Worm (Caenorhabditis elegans): ENCODE data around the gene Y49F6B.14.
A peak's percentile ranks its signal among the peaks of the same experiment; 100 is the strongest.
"Not testable (repeated sequence)": the region's sequence is repeated elsewhere in the genome, so short reads cannot be mapped to it uniquely, and the experiment has no call there.

Gene Y49F6B.14

DNA sequence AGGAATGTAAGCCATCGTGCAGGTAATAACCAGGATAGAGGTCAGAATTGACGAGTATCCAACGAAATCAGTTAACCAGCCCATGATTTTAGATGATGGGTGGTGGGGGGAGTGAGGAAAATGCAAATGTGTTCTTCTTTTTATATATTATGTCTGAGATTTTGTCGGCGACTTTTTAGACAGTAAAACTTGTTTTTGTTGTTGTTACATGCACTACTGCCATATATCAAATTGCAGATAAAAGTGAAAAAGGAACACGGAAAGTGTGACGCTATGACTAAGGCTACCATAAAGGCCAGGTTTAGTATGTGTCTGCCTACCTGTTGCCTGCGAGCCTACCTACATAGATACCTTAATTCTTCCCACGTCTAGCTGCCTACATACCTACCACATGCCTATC is 8.8 kb upstream of the Y49F6B.14 start, which contains the start of gene col-72:
col-72 (minus strand) TSS at position 101 of the 400 bp plus-strand sequence.
- TF ChIP-seq ceh-82 (tag; optimal IDR thresholded peaks at IDR 0.05), result no peak
- TF ChIP-seq sem-4 (tag; optimal IDR thresholded peaks at IDR 0.05), result no peak
- no peak for TF ChIP-seq nhr-11 (tag; optimal IDR thresholded peaks at IDR 0.05)
- TF ChIP-seq nhr-77 (tag; optimal IDR thresholded peaks at IDR 0.05), result no peak
- no peak for TF ChIP-seq C34F6.9 (tag; optimal IDR thresholded peaks at IDR 0.05)
- no peak for TF ChIP-seq nhr-21 (tag; optimal IDR thresholded peaks at IDR 0.05)
- TF ChIP-seq egl-27 (tag; optimal IDR thresholded peaks at IDR 0.05), result no peak
- no peak for TF ChIP-seq blmp-1 (tag; optimal IDR thresholded peaks at IDR 0.05; ENCODE audit: insufficient read depth)
- TF ChIP-seq ztf-11 (tag; optimal IDR thresholded peaks at IDR 0.05), result no peak
- TF ChIP-seq unc-39 (tag; optimal IDR thresholded peaks at IDR 0.05), result no peak
- no peak for TF ChIP-seq unc-62 (GFP tag; optimal IDR thresholded peaks at IDR 0.05)
- TF ChIP-seq ZK546.5 (tag; optimal IDR thresholded peaks at IDR 0.05), result no peak
- TF ChIP-seq sma-3 (GFP tag; optimal IDR thresholded peaks at IDR 0.05), result no peak
- TF ChIP-seq R02D3.7 (tag; optimal IDR thresholded peaks at IDR 0.05), result no peak
- TF ChIP-seq mdl-1 (tag; optimal IDR thresholded peaks at IDR 0.05), result no peak

- TF ChIP-seq lin-13 (GFP tag; optimal IDR thresholded peaks at IDR 0.05), result peak; percentile 67
- TF ChIP-seq unc-55 (GFP tag; optimal IDR thresholded peaks at IDR 0.05), result peak; percentile 87
- peak; percentile 56 for TF ChIP-seq F13H6.1 (tag; optimal IDR thresholded peaks at IDR 0.05)
- TF ChIP-seq nhr-25 (tag; optimal IDR thresholded peaks at IDR 0.05), result peak; percentile 61
- TF ChIP-seq zag-1 (tag; optimal IDR thresholded peaks at IDR 0.05), result peak; percentile 20
- TF ChIP-seq lsy-2 (tag; optimal IDR thresholded peaks at IDR 0.05), result peak; percentile 89 to 97
- peak; percentile 6 for TF ChIP-seq ZK546.5 (tag; optimal IDR thresholded peaks at IDR 0.05)
- peak; percentile 43 for TF ChIP-seq crh-2 (tag; optimal IDR thresholded peaks at IDR 0.05)
- peak; percentile 68 for TF ChIP-seq C34F6.9 (tag; optimal IDR thresholded peaks at IDR 0.05)
- TF ChIP-seq sma-9 (GFP tag; optimal IDR thresholded peaks at IDR 0.05), result peak; percentile 55
- TF ChIP-seq sma-9 (tag; optimal IDR thresholded peaks at IDR 0.05), result not testable (repeated sequence)
- TF ChIP-seq gmeb-1 (tag; optimal IDR thresholded peaks at IDR 0.05), result peak; percentile 48
- TF ChIP-seq nhr-129 (tag; optimal IDR thresholded peaks at IDR 0.05), result peak; percentile 73
- peak; percentile 4 for TF ChIP-seq lin-11 (tag; optimal IDR thresholded peaks at IDR 0.05)
- TF ChIP-seq sma-3 (GFP tag; optimal IDR thresholded peaks at IDR 0.05), result peak; percentile 32
Observed at ce11 chrII:3523547-3523946, 8.3 kb upstream of the Y49F6B.14 start.

DNA sequence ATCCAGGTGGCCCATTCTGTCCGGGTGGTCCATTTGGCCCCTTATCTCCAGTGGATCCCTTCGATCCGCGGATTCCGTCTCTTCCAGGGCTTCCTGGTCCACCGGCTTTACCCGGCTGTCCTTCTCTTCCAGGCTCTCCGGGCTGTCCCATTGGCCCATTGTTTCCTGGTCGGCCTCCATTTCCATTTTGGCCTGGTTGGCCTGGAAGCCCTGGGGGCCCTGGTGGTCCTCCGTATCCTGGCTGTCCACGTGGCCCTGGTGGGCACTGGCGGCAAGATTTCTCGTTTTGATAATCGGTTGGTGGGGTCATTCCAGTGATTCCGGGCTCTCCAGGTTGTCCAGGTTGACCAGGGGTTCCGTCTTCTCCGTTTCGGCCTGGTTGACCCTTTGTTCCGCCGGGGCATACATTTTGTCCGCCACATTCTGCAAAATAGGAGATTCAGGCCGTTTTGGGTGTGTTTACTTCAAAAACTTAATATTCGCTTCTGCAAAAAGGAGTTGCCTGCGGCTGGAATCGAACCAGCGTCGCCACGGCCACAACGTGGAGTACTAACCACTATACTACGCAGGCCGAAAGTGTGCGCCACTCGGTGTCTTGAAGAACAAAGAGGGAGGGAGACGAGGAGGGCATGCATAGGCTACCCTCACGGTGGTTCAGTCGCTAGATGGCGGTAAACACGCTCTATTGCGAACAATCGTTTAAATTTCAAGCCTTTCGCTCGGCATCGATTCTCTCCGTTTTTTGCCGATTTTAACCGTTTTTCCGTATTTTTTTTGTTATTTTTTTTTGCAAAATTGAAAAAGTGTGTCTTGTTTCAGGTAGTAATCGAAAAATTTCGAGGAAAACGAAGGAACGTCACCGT is 5.9 kb upstream of the Y49F6B.14 start, which contains the start of gene W09G10.9:
W09G10.9 (plus strand) TSS at position 813 of the 863 bp plus-strand sequence.
- TF ChIP-seq C34F6.9 (tag; optimal IDR thresholded peaks at IDR 0.05), result peak; percentile 39
- peak; percentile 12 for TF ChIP-seq lin-11 (tag; optimal IDR thresholded peaks at IDR 0.05)
- TF ChIP-seq unc-55 (GFP tag; optimal IDR thresholded peaks at IDR 0.05), result peak; percentile 60
- peak; percentile 49 for TF ChIP-seq sma-3 (GFP tag; optimal IDR thresholded peaks at IDR 0.05)
- TF ChIP-seq ceh-16 (tag; optimal IDR thresholded peaks at IDR 0.05), result peak; percentile 24
- TF ChIP-seq nhr-129 (tag; optimal IDR thresholded peaks at IDR 0.05), result peak; percentile 66
- TF ChIP-seq nhr-237 (tag; optimal IDR thresholded peaks at IDR 0.05), result no peak
- TF ChIP-seq zag-1 (tag; optimal IDR thresholded peaks at IDR 0.05), result peak; percentile 64
- TF ChIP-seq F13H6.1 (tag; optimal IDR thresholded peaks at IDR 0.05), result peak; percentile 45
- peak; percentile 74 to 78 for TF ChIP-seq lsy-2 (tag; optimal IDR thresholded peaks at IDR 0.05)
- TF ChIP-seq crh-2 (tag; optimal IDR thresholded peaks at IDR 0.05), result peak; percentile 60
- TF ChIP-seq nhr-25 (tag; optimal IDR thresholded peaks at IDR 0.05), result peak; percentile 15
- TF ChIP-seq lin-13 (GFP tag; optimal IDR thresholded peaks at IDR 0.05), result peak; percentile 65
- TF ChIP-seq unc-62 (GFP tag; optimal IDR thresholded peaks at IDR 0.05), result no peak
- TF ChIP-seq unc-39 (tag; optimal IDR thresholded peaks at IDR 0.05), result no peak
- no peak for TF ChIP-seq peb-1 (tag; optimal IDR thresholded peaks at IDR 0.05)
- no peak for TF ChIP-seq ama-1 (optimal IDR thresholded peaks at IDR 0.05)
- peak; percentile 53 for TF ChIP-seq fos-1 (tag; optimal IDR thresholded peaks at IDR 0.05)
- no peak for TF ChIP-seq ceh-82 (tag; optimal IDR thresholded peaks at IDR 0.05)
- peak; percentile 62 for TF ChIP-seq sma-9 (GFP tag; optimal IDR thresholded peaks at IDR 0.05)
- no peak for TF ChIP-seq sma-9 (tag; optimal IDR thresholded peaks at IDR 0.05)

DNA sequence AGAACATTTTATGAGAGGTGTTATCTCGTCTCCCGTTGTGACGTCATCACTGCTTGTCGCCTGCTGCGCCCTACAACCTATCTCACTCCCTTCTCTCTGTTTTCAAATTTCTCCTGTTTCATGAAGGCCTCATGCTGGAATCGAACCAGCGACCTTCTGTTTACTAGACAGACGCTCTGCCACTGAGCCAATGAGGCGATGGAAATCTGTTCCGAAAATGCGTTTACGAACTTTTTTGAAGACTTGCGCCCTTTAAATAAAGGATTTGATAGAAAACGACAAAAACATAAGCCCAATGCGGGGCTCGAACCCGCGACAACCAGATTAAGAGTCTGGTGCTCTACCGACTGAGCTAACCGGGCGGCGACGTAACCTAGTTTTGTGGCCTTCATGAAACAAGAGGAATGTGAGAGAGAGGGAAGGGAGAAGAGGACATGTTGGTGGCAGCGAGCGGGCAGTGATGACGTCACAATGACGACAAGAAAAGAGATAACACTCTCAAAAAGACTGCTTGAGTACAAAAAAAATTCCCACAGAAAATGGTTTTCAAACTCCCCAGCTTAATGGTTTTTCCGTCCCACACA is 3.8 kb upstream of the Y49F6B.14 start, which contains the start of gene clec-126:
clec-126 (plus strand) TSS at position 534 of the 584 bp plus-strand sequence.
- TF ChIP-seq lin-39 (tag; optimal IDR thresholded peaks at IDR 0.05), result no peak
- no peak for TF ChIP-seq ZK546.5 (tag; optimal IDR thresholded peaks at IDR 0.05)
- no peak for TF ChIP-seq alr-1 (tag; optimal IDR thresholded peaks at IDR 0.05)
- no peak for TF ChIP-seq nhr-6 (tag; optimal IDR thresholded peaks at IDR 0.05)
- TF ChIP-seq nhr-129 (tag; optimal IDR thresholded peaks at IDR 0.05), result peak; percentile 86
- peak; percentile 81 for TF ChIP-seq lin-13 (GFP tag; optimal IDR thresholded peaks at IDR 0.05)
- peak; percentile 52 for TF ChIP-seq Y55F3AM.14 (GFP tag; optimal IDR thresholded peaks at IDR 0.05)
- peak; percentile 41 for TF ChIP-seq mab-5 (tag; optimal IDR thresholded peaks at IDR 0.05)
- TF ChIP-seq nhr-77 (tag; optimal IDR thresholded peaks at IDR 0.05), result no peak
- no peak for TF ChIP-seq elt-1 (tag; optimal IDR thresholded peaks at IDR 0.05)
- TF ChIP-seq ceh-16 (tag; optimal IDR thresholded peaks at IDR 0.05), result peak; percentile 2
- TF ChIP-seq nhr-10 (tag; optimal IDR thresholded peaks at IDR 0.05), result no peak
- no peak for TF ChIP-seq R02D3.7 (tag; optimal IDR thresholded peaks at IDR 0.05)
- peak; percentile 48 for TF ChIP-seq egl-27 (tag; optimal IDR thresholded peaks at IDR 0.05)
- no peak for TF ChIP-seq aly-2 (tag; optimal IDR thresholded peaks at IDR 0.05)
- no peak for TF ChIP-seq unc-39 (tag; optimal IDR thresholded peaks at IDR 0.05)
- peak; percentile 81 for TF ChIP-seq sma-3 (GFP tag; optimal IDR thresholded peaks at IDR 0.05)
- peak; percentile 21 to 84 for TF ChIP-seq lsy-2 (tag; optimal IDR thresholded peaks at IDR 0.05)
- no peak for TF ChIP-seq lin-11 (tag; optimal IDR thresholded peaks at IDR 0.05)
- peak; percentile 44 for TF ChIP-seq unc-55 (GFP tag; optimal IDR thresholded peaks at IDR 0.05)
- TF ChIP-seq skn-1 (tag; optimal IDR thresholded peaks at IDR 0.05), result no peak
- TF ChIP-seq gmeb-1 (tag; optimal IDR thresholded peaks at IDR 0.05), result peak; percentile 72
- no peak for TF ChIP-seq mdl-1 (tag; optimal IDR thresholded peaks at IDR 0.05)
- peak; percentile 54 for TF ChIP-seq nhr-11 (tag; optimal IDR thresholded peaks at IDR 0.05)
